Fruit fly (Drosophila melanogaster) whole organism, embryonic: ENCODE measurements around the gene Lamtor3.
A peak's percentile ranks its signal among the peaks of the same experiment; 100 is the strongest.

Source experiments
- Asciz ChIP-seq: fragments of 200-800 bp; sonication (Bioruptor generic); optimal IDR thresholded peaks from 2 replicates; lab custom pipeline; 2017; ENCODE audit warnings: missing biosample characterization, mild to moderate bottlenecking, missing genetic modification characterization, missing genetic modification reagents
- CG10267 ChIP-seq: fragments of 200-800 bp; sonication (Bioruptor generic); optimal IDR thresholded peaks from 2 replicates; lab custom pipeline; 2018; ENCODE audit warnings: missing biosample characterization, mild to moderate bottlenecking, missing genetic modification characterization, moderate library complexity
- CG11093 ChIP-seq: fragments of 200-800 bp; sonication (Bioruptor generic); IDR thresholded peaks from 3 replicates; pipeline ENCODE4 v1.3.6; 2022; ENCODE audit warnings: missing biosample characterization, missing genetic modification characterization
- CG15011 ChIP-seq: fragments of 200-800 bp; sonication (Bioruptor generic); optimal IDR thresholded peaks from 3 replicates; lab custom pipeline; 2018; ENCODE audit warnings: missing biosample characterization, mild to moderate bottlenecking, missing genetic modification characterization
- CG1529 ChIP-seq: fragments of 200-800 bp; sonication (Bioruptor generic); optimal IDR thresholded peaks from 3 replicates; lab custom pipeline; 2018; ENCODE audit warnings: missing biosample characterization, missing genetic modification characterization
- CG15601 ChIP-seq: fragments of 200-800 bp; sonication (Bioruptor generic); optimal IDR thresholded peaks from 3 replicates; lab custom pipeline; 2019; ENCODE audit warnings: missing biosample characterization, mild to moderate bottlenecking, missing genetic modification characterization, moderate library complexity
- CG16779 ChIP-seq: fragments of 200-800 bp; sonication (Bioruptor generic); IDR thresholded peaks from 2 replicates; pipeline ENCODE4 v1.3.6; 2022; ENCODE audit warnings: missing biosample characterization, missing genetic modification characterization
- CG17328 ChIP-seq: fragments of 200-800 bp; sonication (Bioruptor generic); IDR thresholded peaks from 2 replicates; pipeline ENCODE4 v1.3.6; 2022; ENCODE audit warnings: missing biosample characterization, missing genetic modification characterization
- CG2875 ChIP-seq: fragments of 200-800 bp; sonication (Bioruptor generic); optimal IDR thresholded peaks from 2 replicates; lab custom pipeline; 2017; ENCODE audit warnings: missing biosample characterization, mild to moderate bottlenecking, missing genetic modification characterization, missing genetic modification reagents
- CG2889 ChIP-seq: fragments of 200-800 bp; sonication (Bioruptor generic); IDR thresholded peaks from 3 replicates; pipeline ENCODE4 v1.3.6; 2022; ENCODE audit warnings: missing biosample characterization, missing genetic modification characterization
- CG3163 ChIP-seq: fragments of 200-800 bp; sonication (Bioruptor generic); optimal IDR thresholded peaks from 3 replicates; lab custom pipeline; 2016; ENCODE audit warnings: missing biosample characterization, missing genetic modification characterization
- CG3838 ChIP-seq: fragments of 200-800 bp; sonication (Bioruptor generic); optimal IDR thresholded peaks from 3 replicates; lab custom pipeline; 2016; ENCODE audit warnings: missing biosample characterization, missing genetic modification characterization
- CG4707 ChIP-seq: fragments of 200-800 bp; sonication (Bioruptor generic); optimal IDR thresholded peaks from 2 replicates; lab custom pipeline; 2018; ENCODE audit warnings: missing biosample characterization, mild to moderate bottlenecking, missing genetic modification characterization, moderate library complexity
- CG7745 ChIP-seq: fragments of 200-800 bp; sonication (Bioruptor generic); optimal IDR thresholded peaks from 2 replicates; lab custom pipeline; 2018; ENCODE audit warnings: missing biosample characterization, mild to moderate bottlenecking, missing genetic modification characterization, moderate library complexity
- CG7786 ChIP-seq: fragments of 200-800 bp; sonication (Bioruptor generic); optimal IDR thresholded peaks from 2 replicates; lab custom pipeline; 2016; ENCODE audit warnings: missing biosample characterization, missing genetic modification characterization
- CG8089 ChIP-seq: fragments of 200-800 bp; sonication (Bioruptor generic); optimal IDR thresholded peaks from 3 replicates; lab custom pipeline; 2016; ENCODE audit warnings: missing biosample characterization, missing genetic modification characterization
- CG9817 ChIP-seq: fragments of 200-800 bp; sonication (Bioruptor generic); optimal IDR thresholded peaks from 2 replicates; lab custom pipeline; 2018; ENCODE audit warnings: missing biosample characterization, mild to moderate bottlenecking, missing genetic modification characterization, moderate library complexity
- MBD-R2 ChIP-seq: fragments of 200-800 bp; sonication (Bioruptor generic); IDR thresholded peaks from 2 replicates; pipeline ENCODE4 v1.3.6; 2022; ENCODE audit warnings: missing biosample characterization, missing genetic modification characterization
- Myb ChIP-seq: fragments of 200-800 bp; sonication (Bioruptor generic); optimal IDR thresholded peaks from 2 replicates; lab custom pipeline; 2016; ENCODE audit warnings: missing biosample characterization, missing genetic modification characterization
- NFAT ChIP-seq: fragments of 200-800 bp; sonication (Bioruptor generic); IDR thresholded peaks from 2 replicates; pipeline ENCODE4 v1.3.6; 2022; ENCODE audit warnings: missing biosample characterization, missing genetic modification characterization
- Opbp ChIP-seq: fragments of 200-800 bp; sonication (Bioruptor generic); IDR thresholded peaks from 3 replicates; pipeline ENCODE4 v1.3.6; 2022; ENCODE audit warnings: missing biosample characterization, missing genetic modification characterization; ENCODE audit not compliant: partially characterized antibody
- Poxn ChIP-seq: fragments of 200-800 bp; sonication (Bioruptor generic); IDR thresholded peaks from 2 replicates; pipeline ENCODE4 v1.3.6; 2022; ENCODE audit warnings: missing biosample characterization, missing genetic modification characterization
- Scr ChIP-seq: fragments of 200-800 bp; sonication (Bioruptor generic); IDR thresholded peaks from 2 replicates; pipeline ENCODE4 v1.3.6; 2022; ENCODE audit warnings: missing biosample characterization, missing genetic modification characterization; ENCODE audit not compliant: partially characterized antibody
- Spps ChIP-seq: fragments of 200-800 bp; sonication (Bioruptor generic); optimal IDR thresholded peaks from 2 replicates; lab custom pipeline; 2018; ENCODE audit warnings: missing biosample characterization, mild to moderate bottlenecking, missing genetic modification characterization
- ab ChIP-seq: fragments of 200-800 bp; sonication (Bioruptor generic); optimal IDR thresholded peaks from 2 replicates; lab custom pipeline; 2016; ENCODE audit warnings: missing biosample characterization, missing genetic modification characterization
- bigmax ChIP-seq: fragments of 200-800 bp; sonication (Bioruptor generic); optimal IDR thresholded peaks from 2 replicates; lab custom pipeline; 2018; ENCODE audit warnings: missing biosample characterization, mild to moderate bottlenecking, missing genetic modification characterization
- chinmo ChIP-seq: fragments of 200-800 bp; sonication (Bioruptor generic); IDR thresholded peaks from 4 replicates; pipeline ENCODE4 v1.3.6; 2022; ENCODE audit warnings: missing biosample characterization, missing genetic modification characterization; ENCODE audit not compliant: partially characterized antibody
- cwo ChIP-seq: fragments of 200-800 bp; sonication (Bioruptor generic); optimal IDR thresholded peaks from 3 replicates; lab custom pipeline; 2017; ENCODE audit warnings: missing biosample characterization, missing genetic modification characterization, mild to moderate bottlenecking, moderate library complexity, missing genetic modification reagents
- da ChIP-seq: fragments of 200-800 bp; sonication (Bioruptor generic); optimal IDR thresholded peaks from 2 replicates; lab custom pipeline; 2016; ENCODE audit warnings: missing biosample characterization, missing genetic modification characterization
- dimm ChIP-seq: fragments of 200-800 bp; sonication (Bioruptor generic); IDR thresholded peaks from 2 replicates; pipeline ENCODE4 v1.3.6; 2022; ENCODE audit warnings: missing biosample characterization, missing genetic modification characterization
- fru ChIP-seq: fragments of >200 bp; optimal IDR thresholded peaks from 2 replicates; lab custom pipeline; 2017
- gsb ChIP-seq: fragments of 200-800 bp; sonication (Bioruptor generic); IDR thresholded peaks from 2 replicates; pipeline ENCODE4 v1.3.6; 2022; ENCODE audit warnings: missing biosample characterization, missing genetic modification characterization
- hb ChIP-seq: fragments of 200-800 bp; sonication (Bioruptor generic); IDR thresholded peaks from 3 replicates; pipeline ENCODE4 v1.3.6; 2022; ENCODE audit warnings: missing biosample characterization, missing genetic modification characterization; ENCODE audit not compliant: partially characterized antibody
- kay ChIP-seq: fragments of 200-800 bp; sonication (Bioruptor generic); optimal IDR thresholded peaks from 2 replicates; lab custom pipeline; 2016; ENCODE audit warnings: missing biosample characterization, missing genetic modification characterization
- klu ChIP-seq: fragments of 200-800 bp; sonication (Bioruptor generic); IDR thresholded peaks from 2 replicates; pipeline ENCODE4 v1.3.6; 2022; ENCODE audit warnings: missing biosample characterization, missing genetic modification characterization
- lilli ChIP-seq: fragments of 200-800 bp; sonication (Bioruptor generic); optimal IDR thresholded peaks from 3 replicates; lab custom pipeline; 2016; ENCODE audit warnings: missing biosample characterization, missing genetic modification characterization
- lola ChIP-seq, 3 experiments: fragments of >200 bp in 2 of 3; fragments of 200-800 bp in 1 of 3; sonication (Bioruptor generic) in 1 of 3; optimal IDR thresholded peaks; 2 replicates each; lab custom pipeline; 2017 to 2019; ENCODE audit warnings: missing biosample characterization in 3 of 3, missing genetic modification characterization in 3 of 3, mild to moderate bottlenecking in 1 of 3, moderate library complexity in 1 of 3
- nerfin-1 ChIP-seq: fragments of 200-800 bp; sonication (Bioruptor generic); optimal IDR thresholded peaks from 3 replicates; lab custom pipeline; 2019; ENCODE audit warnings: missing biosample characterization, mild to moderate bottlenecking, missing genetic modification characterization, moderate library complexity
- prd ChIP-seq, 3 experiments: fragments of >200 bp in 2 of 3; fragments of 200-800 bp in 1 of 3; sonication (Bioruptor generic) in 1 of 3; optimal IDR thresholded peaks in 2 of 3; IDR thresholded peaks in 1 of 3; 2 replicates in 2 of 3; 3 replicates in 1 of 3; pipeline versions ENCODE4 v1.3.6 to Lab custom; 2017 to 2022; ENCODE audit warnings: missing biosample characterization in 1 of 3, missing genetic modification characterization in 1 of 3
- salm ChIP-seq: fragments of 200-800 bp; sonication (Bioruptor generic); optimal IDR thresholded peaks from 2 replicates; lab custom pipeline; 2018; ENCODE audit warnings: missing biosample characterization, mild to moderate bottlenecking, missing genetic modification characterization
- sisA ChIP-seq: fragments of 200-800 bp; sonication (Bioruptor generic); IDR thresholded peaks from 2 replicates; pipeline ENCODE4 v1.3.6; 2022; ENCODE audit warnings: missing biosample characterization, missing genetic modification characterization
- sna ChIP-seq: fragments of 200-800 bp; sonication (Bioruptor generic); IDR thresholded peaks from 2 replicates; pipeline ENCODE4 v1.3.6; 2022; ENCODE audit warnings: missing biosample characterization, missing genetic modification characterization; ENCODE audit not compliant: partially characterized antibody
- sqz ChIP-seq: fragments of 200-800 bp; sonication (Bioruptor generic); optimal IDR thresholded peaks from 3 replicates; lab custom pipeline; 2018; ENCODE audit warnings: missing biosample characterization, mild to moderate bottlenecking, missing genetic modification characterization
- tup ChIP-seq: fragments of 200-800 bp; sonication (Bioruptor generic); optimal IDR thresholded peaks from 2 replicates; lab custom pipeline; 2016; ENCODE audit warnings: missing biosample characterization, mild to moderate bottlenecking, missing genetic modification characterization, moderate library complexity
- twi ChIP-seq: fragments of 200-800 bp; optimal IDR thresholded peaks from 2 replicates; lab custom pipeline; 2019; ENCODE audit warnings: missing biosample characterization, mild to moderate bottlenecking, missing genetic modification characterization, moderate library complexity
- vvl ChIP-seq: fragments of 200-800 bp; sonication (Bioruptor generic); IDR thresholded peaks from 2 replicates; pipeline ENCODE4 v1.3.6; 2022; ENCODE audit warnings: missing biosample characterization, missing genetic modification characterization
- wdn ChIP-seq: fragments of 200-800 bp; sonication (Bioruptor generic); IDR thresholded peaks from 2 replicates; pipeline ENCODE4 v1.3.6; 2022; ENCODE audit warnings: missing biosample characterization, missing genetic modification characterization
- wek ChIP-seq: fragments of 200-800 bp; sonication (Bioruptor generic); optimal IDR thresholded peaks from 3 replicates; lab custom pipeline; 2018; ENCODE audit warnings: missing biosample characterization, mild to moderate bottlenecking, missing genetic modification characterization, moderate library complexity
- wor ChIP-seq: fragments of 200-800 bp; sonication (Bioruptor generic); IDR thresholded peaks from 2 replicates; pipeline ENCODE4 v1.3.6; 2022; ENCODE audit warnings: missing biosample characterization, missing genetic modification characterization

Lamtor3 gene

DNA sequence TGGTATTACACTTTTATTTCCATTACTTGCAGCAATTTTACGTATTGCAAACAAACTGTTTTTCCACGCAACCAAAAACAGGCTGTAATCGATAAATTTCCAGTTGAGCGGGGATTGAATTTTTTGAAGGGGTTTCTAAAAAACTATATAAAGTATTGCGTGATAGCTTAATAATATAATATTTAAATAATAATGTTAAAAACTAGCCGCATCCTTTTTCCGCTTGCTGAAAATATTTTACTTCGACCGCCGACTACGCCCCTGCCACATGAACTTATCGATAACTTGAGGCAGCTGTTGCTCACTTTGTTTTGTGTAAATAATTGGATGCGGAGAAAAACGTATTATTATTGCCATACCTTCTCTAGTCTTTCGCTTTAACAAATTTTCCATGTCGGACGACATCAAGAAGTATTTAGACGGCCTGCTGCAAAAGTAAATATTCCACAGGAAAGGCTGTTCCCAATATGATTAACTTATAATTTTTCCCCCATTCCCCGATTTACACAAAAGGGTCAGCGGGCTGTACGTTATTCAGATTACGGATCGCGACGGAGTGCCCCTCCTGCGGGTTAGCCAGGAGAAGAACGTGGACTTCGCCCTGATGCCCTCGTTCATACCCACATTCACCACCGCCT lies at the start of gene Lamtor3, which contains the start of gene fws (continued):
- TF ChIP-seq wor (GFP tag; lab: Robert Waterston, UW) (peak; percentile 99), chinmo (GFP tag; lab: Robert Waterston, UW) (0 out of 4 replicates have a peak, but pooled peaks have one; percentile 14), klu (peak; percentile 98), prd (optimal IDR thresholded peaks at IDR 0.05; lab: Kevin White, UChicago) (no peak), prd (GFP tag; IDR thresholded peaks at IDR 0.05; lab: Robert Waterston, UW) (peak; percentile 100), Spps (tag; lab: Kevin White, UChicago) (peak; percentile 96), CG3163 (peak; percentile 58), Opbp (GFP tag; lab: Robert Waterston, UW) (peak; percentile 51; the same call in 1 of the 3 replicates), gsb (GFP tag; lab: Robert Waterston, UW) (peak; percentile 99), lola (GFP tag; optimal IDR thresholded peaks at IDR 0.05; lab: Kevin White, UChicago) (peak in 1 of 3 experiments; percentile 95), tup (GFP tag; lab: Kevin White, UChicago) (peak; percentile 86), wek (GFP tag; lab: Kevin White, UChicago) (peak; percentile 69), wdn (GFP tag; lab: Robert Waterston, UW) (peak; percentile 99), dimm (peak; percentile 97), sqz (GFP tag; lab: Kevin White, UChicago) (peak; percentile 91), CG7786 (peak; percentile 90), hb (GFP tag; lab: Robert Waterston, UW) (no peak), Scr (GFP tag; lab: Robert Waterston, UW) (peak; percentile 62), CG10267 (tag; lab: Kevin White, UChicago) (peak; percentile 91), CG7745 (tag; lab: Kevin White, UChicago) (peak; percentile 52), bigmax (GFP tag; lab: Kevin White, UChicago) (peak; percentile 75), CG17328 (GFP tag; lab: Robert Waterston, UW) (peak; percentile 99), CG16779 (GFP tag; lab: Robert Waterston, UW) (peak; percentile 98), fru (lab: Kevin White, UChicago) (no peak), da (GFP tag; lab: Kevin White, UChicago) (peak; percentile 27), CG11093 (GFP tag; lab: Robert Waterston, UW) (peak; percentile 99), CG3838 (GFP tag; lab: Kevin White, UChicago) (peak; percentile 87), twi (peak; percentile 92), ab (peak; percentile 81), nerfin-1 (tag; lab: Kevin White, UChicago) (peak; percentile 93), CG2889 (GFP tag; lab: Robert Waterston, UW) (peak; percentile 99), CG4707 (GFP tag; lab: Kevin White, UChicago) (peak; percentile 87), sna (GFP tag; lab: Robert Waterston, UW) (0 out of 2 replicates have a peak, but pooled peaks have one; percentile 40), sisA (GFP tag; lab: Robert Waterston, UW) (peak; percentile 98), cwo (peak; percentile 95), Myb (peak; percentile 70), kay (GFP tag; lab: Kevin White, UChicago) (peak; percentile 90), CG8089 (peak; percentile 68), MBD-R2 (GFP tag; lab: Robert Waterston, UW) (peak; percentile 100), NFAT (GFP tag; lab: Robert Waterston, UW) (peak; percentile 99), salm (tag; lab: Kevin White, UChicago) (peak; percentile 96), CG9817 (tag; lab: Kevin White, UChicago) (peak; percentile 97), CG15011 (GFP tag; lab: Kevin White, UChicago) (peak; percentile 94), CG15601 (peak; percentile 95), CG2875 (GFP tag; lab: Kevin White, UChicago) (peak; percentile 98), CG1529 (GFP tag; lab: Kevin White, UChicago) (peak; percentile 97), Poxn (GFP tag; lab: Robert Waterston, UW) (peak; percentile 97), vvl (GFP tag; lab: Robert Waterston, UW) (peak; percentile 100), lilli (GFP tag; lab: Kevin White, UChicago) (peak; percentile 97), Asciz (peak; percentile 97)
